Fruit fly (Drosophila melanogaster) whole organism, pupa: ENCODE results near the gene Polr3E.

Experiments
- CG32121 ChIP-seq: fragments of 200-800 bp; sonication (Bioruptor generic); IDR thresholded peaks from 2 replicates; pipeline ENCODE4 v1.3.6; 2022; ENCODE audit warnings: missing biosample characterization, missing genetic modification characterization
- CG8301 ChIP-seq: fragments of 200-800 bp; sonication (Bioruptor generic); optimal IDR thresholded peaks from 2 replicates; lab custom pipeline; 2018; ENCODE audit warnings: missing biosample characterization, mild to moderate bottlenecking, missing genetic modification characterization
- Ets98B ChIP-seq: fragments of 200-800 bp; sonication (Bioruptor generic); IDR thresholded peaks from 2 replicates; pipeline ENCODE4 v1.3.6; 2022; ENCODE audit warnings: missing biosample characterization, missing genetic modification characterization
- Pif1B ChIP-seq: fragments of 200-800 bp; sonication (Bioruptor generic); optimal IDR thresholded peaks from 3 replicates; lab custom pipeline; 2016; ENCODE audit warnings: missing biosample characterization, missing genetic modification characterization
- gl ChIP-seq: fragments of 200-800 bp; sonication (Bioruptor generic); optimal IDR thresholded peaks from 2 replicates; lab custom pipeline; 2018; ENCODE audit warnings: missing biosample characterization, mild to moderate bottlenecking, missing genetic modification characterization

dm6 chr3L:21040831-21041230 lies 9.2 kb downstream of the Polr3E start:
- peak; percentile 63; the same call in 1 of the 2 replicates for TF ChIP-seq CG32121 (GFP tag; lab: Robert Waterston, UW)
- TF ChIP-seq Ets98B (GFP tag; lab: Robert Waterston, UW), result no peak
- TF ChIP-seq Pif1B (GFP tag; lab: Kevin White, UChicago), result no peak
- TF ChIP-seq CG8301 (tag; lab: Kevin White, UChicago), result no peak
- no peak for TF ChIP-seq gl (tag; lab: Kevin White, UChicago)
